Fruit fly (Drosophila melanogaster) whole organism: ENCODE measurements around the gene Pvr.

ENCODE experiments used
- CG8478 ChIP-seq: fragments of >200 bp; optimal IDR thresholded peaks from 2 replicates; lab custom pipeline; 2018; ENCODE audit warnings: inconsistent platforms
- Dll ChIP-seq: fragments of >200 bp; optimal IDR thresholded peaks from 2 replicates; lab custom pipeline; 2017
- EcR ChIP-seq, 2 experiments: fragments of >200 bp; optimal IDR thresholded peaks; 2 replicates each; lab custom pipeline; 2017; ENCODE audit warnings: missing biosample characterization in 2 of 2, missing genetic modification characterization in 2 of 2, missing genetic modification reagents in 2 of 2
- pan ChIP-seq: fragments of >200 bp; optimal IDR thresholded peaks from 2 replicates; lab custom pipeline; 2017
- psq ChIP-seq: fragments of >200 bp; optimal IDR thresholded peaks from 2 replicates; lab custom pipeline; 2017
- usp ChIP-seq: fragments of >200 bp; optimal IDR thresholded peaks from 2 replicates; lab custom pipeline; 2017; ENCODE audit warnings: missing biosample characterization, missing genetic modification characterization, mixed read lengths

- TF ChIP-seq Dll (lab: Kevin White, UChicago) (no peak), EcR (GFP tag; optimal IDR thresholded peaks at IDR 0.05; lab: Kevin White, UChicago) (no peak), psq (no peak), CG8478 (lab: Kevin White, UChicago) (no peak), usp (GFP tag; lab: Kevin White, UChicago) (no peak), pan (lab: Kevin White, UChicago) (no peak)
These were observed 40.5 kb upstream of the Pvr start for dm6 chr2L:8280225-8280624.
